Worm (Caenorhabditis elegans): Measurements from ENCODE around the gene grd-12.

grd-12 gene

DNA sequence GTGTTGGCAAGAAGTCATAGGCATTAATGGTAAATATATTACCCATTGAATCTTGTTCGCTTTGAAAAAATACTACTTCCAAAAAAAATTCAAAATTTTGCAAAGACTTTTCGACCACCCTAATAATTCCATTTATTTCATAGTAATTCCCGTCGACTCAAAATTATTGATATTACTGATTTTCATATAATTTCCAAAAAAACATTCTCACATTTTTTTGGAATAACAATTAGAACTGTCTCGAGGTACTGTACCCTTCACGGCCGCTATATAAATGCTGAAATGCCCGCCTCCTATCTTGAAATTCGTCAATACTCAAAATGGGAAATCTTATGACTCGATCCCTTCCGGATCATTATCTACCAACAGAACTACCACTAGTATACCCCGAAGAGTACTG lies 45.2 kb downstream of the grd-12 start, which contains the start of gene F14H8.4:
TSS of gene F14H8.4 (plus strand) at position 301 of the 400 bp plus-strand sequence.
- no peak for TF ChIP-seq hlh-15 (tag; optimal IDR thresholded peaks at IDR 0.05)
- no peak for TF ChIP-seq pat-9 (tag; optimal IDR thresholded peaks at IDR 0.05)
- no peak for TF ChIP-seq zip-5 (tag; optimal IDR thresholded peaks at IDR 0.05)

DNA sequence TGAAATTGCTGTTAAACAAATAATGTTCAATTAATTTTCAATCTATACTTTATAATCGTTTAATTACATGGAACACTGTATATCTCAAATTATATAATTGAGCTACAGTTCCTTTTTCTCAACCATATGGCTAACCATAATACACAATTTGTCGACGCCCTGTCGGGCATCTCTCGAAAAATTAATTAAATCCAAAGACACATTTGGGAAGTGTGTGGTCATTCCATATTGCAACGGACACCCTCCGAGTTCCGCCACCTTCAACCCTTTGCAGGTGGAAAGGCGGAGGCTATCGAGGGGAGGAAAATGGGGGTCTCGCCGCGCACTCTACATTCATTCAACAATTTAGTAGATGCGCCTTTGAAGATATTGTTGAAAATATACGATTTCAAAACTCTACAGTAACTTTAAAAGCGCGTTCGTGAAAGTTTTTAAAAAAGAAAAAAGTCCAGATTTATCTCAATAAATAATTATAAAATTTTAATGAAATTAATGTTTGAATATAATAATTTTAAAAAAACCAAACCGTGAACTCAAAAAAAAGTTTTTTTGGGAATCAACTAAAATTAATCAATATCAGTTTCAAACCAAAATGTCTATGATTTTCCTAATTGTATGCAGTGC lies 50.7 kb downstream of the grd-12 start, which contains the start of gene F14H8.8:
TSS of gene F14H8.8 (plus strand) at position 574 of the 624 bp plus-strand sequence.
- TF ChIP-seq tbx-2 (tag; optimal IDR thresholded peaks at IDR 0.05) (no peak), lin-11 (tag; optimal IDR thresholded peaks at IDR 0.05) (no peak), ceh-30 (tag; optimal IDR thresholded peaks at IDR 0.05) (no peak), nhr-232 (tag; optimal IDR thresholded peaks at IDR 0.05) (no peak), pqm-1 (tag; optimal IDR thresholded peaks at IDR 0.05) (no peak), ceh-45 (GFP tag; IDR thresholded peaks at IDR 0.05) (no peak)
